Fruit fly (Drosophila melanogaster): ENCODE measurements around the gene slp2.
A peak's percentile ranks its signal among the peaks of the same experiment; 100 is the strongest.

Gene slp2

dm6 chr2L:3804641-3805273 lies 31.9 kb upstream of the slp2 start (continued):
- TF ChIP-seq CG34376 (GFP tag; optimal IDR thresholded peaks at IDR 0.05) (peak; percentile 97), YL-1 (GFP tag; optimal IDR thresholded peaks at IDR 0.05) (peak; percentile 86), org-1 (GFP tag; optimal IDR thresholded peaks at IDR 0.05) (peak; percentile 98), GATAe (GFP tag; conservative IDR thresholded peaks at IDR 0.05) (peak; percentile 89), slou (GFP tag; optimal IDR thresholded peaks at IDR 0.05) (peak; percentile 88), CG3847 (GFP tag; IDR thresholded peaks at IDR 0.05) (peak; percentile 97), CG2116 (GFP tag; optimal IDR thresholded peaks at IDR 0.05) (peak; percentile 82), gfzf (GFP tag; optimal IDR thresholded peaks at IDR 0.05) (peak; percentile 24), CG7963 (GFP tag; IDR thresholded peaks at IDR 0.05; ENCODE audit: partially characterized antibody) (no peak), CG5953 (GFP tag; IDR thresholded peaks at IDR 0.05) (peak; percentile 97), Mad (GFP tag; optimal IDR thresholded peaks at IDR 0.05) (peak; percentile 97), CTCF (GFP tag; optimal IDR thresholded peaks at IDR 0.05) (peak; percentile 78), pzg (GFP tag; optimal IDR thresholded peaks at IDR 0.05) (peak; percentile 30), phol (tag; optimal IDR thresholded peaks at IDR 0.05) (peak; percentile 98), Xrp1 (GFP tag; IDR thresholded peaks at IDR 0.05) (peak; percentile 99), gcm (GFP tag; optimal IDR thresholded peaks at IDR 0.05) (peak; percentile 98), CG15011 (GFP tag; optimal IDR thresholded peaks at IDR 0.05) (peak; percentile 97), CG16813 (GFP tag; IDR thresholded peaks at IDR 0.05; ENCODE audit: partially characterized antibody) (no peak), NK7.1 (GFP tag; optimal IDR thresholded peaks at IDR 0.05) (peak; percentile 97), CG4282 (GFP tag; optimal IDR thresholded peaks at IDR 0.05) (peak; percentile 94), CG13624 (GFP tag; optimal IDR thresholded peaks at IDR 0.05) (peak; percentile 98), dmrt99B (tag; optimal IDR thresholded peaks at IDR 0.05) (peak; percentile 99), ap (GFP tag; IDR thresholded peaks at IDR 0.05) (peak; percentile 97), CG12744 (GFP tag; optimal IDR thresholded peaks at IDR 0.05) (peak; percentile 91), nom (GFP tag; optimal IDR thresholded peaks at IDR 0.05) (peak; percentile 98), Meics (GFP tag; optimal IDR thresholded peaks at IDR 0.05) (peak; percentile 97), Oli (tag; optimal IDR thresholded peaks at IDR 0.05) (peak; percentile 99), ash1 (GFP tag; optimal IDR thresholded peaks at IDR 0.05) (peak; percentile 88), CG11085 (GFP tag; IDR thresholded peaks at IDR 0.05) (peak; percentile 88), disco-r (GFP tag; optimal IDR thresholded peaks at IDR 0.05) (peak; percentile 95), CG18262 (tag; optimal IDR thresholded peaks at IDR 0.05) (peak; percentile 99), lola (GFP tag; optimal IDR thresholded peaks at IDR 0.05) (peak in 1 of 3 experiments; percentile 94), CG17359 (tag; optimal IDR thresholded peaks at IDR 0.05) (peak; percentile 100), HLH4C (GFP tag; IDR thresholded peaks at IDR 0.05; ENCODE audit: partially characterized antibody) (no peak), Dref (GFP tag; IDR thresholded peaks at IDR 0.05) (peak; percentile 30; the same call in 1 of the 2 replicates), Usf (GFP tag; optimal IDR thresholded peaks at IDR 0.05) (peak; percentile 78), toy (GFP tag; IDR thresholded peaks at IDR 0.05) (peak; percentile 91), CG33557 (GFP tag; optimal IDR thresholded peaks at IDR 0.05) (peak; percentile 82), CG10654 (GFP tag; optimal IDR thresholded peaks at IDR 0.05) (peak; percentile 97), CG15514 (GFP tag; optimal IDR thresholded peaks at IDR 0.05) (peak; percentile 94), pnt (GFP tag; optimal IDR thresholded peaks at IDR 0.05) (peak; percentile 98), gem (tag; optimal IDR thresholded peaks at IDR 0.05) (peak; percentile 99), gcm2 (GFP tag; optimal IDR thresholded peaks at IDR 0.05) (peak; percentile 92), CG13287 (GFP tag; IDR thresholded peaks at IDR 0.05; ENCODE audit: partially characterized antibody) (no peak), CG1603 (tag; optimal IDR thresholded peaks at IDR 0.05) (peak; percentile 99), esg (GFP tag; conservative IDR thresholded peaks at IDR 0.05) (peak; percentile 98), her (GFP tag; optimal IDR thresholded peaks at IDR 0.05) (peak; percentile 96), sug (tag; optimal IDR thresholded peaks at IDR 0.05) (peak; percentile 96), Xbp1 (GFP tag; optimal IDR thresholded peaks at IDR 0.05) (peak; percentile 99)
